Fruit fly (Drosophila melanogaster): ENCODE data around the gene Dad1.

dm6 chr2L:8402928-8403285 is 19.0 kb upstream of the Dad1 start, which contains the start of gene fy:
- no peak for TF ChIP-seq pan (optimal IDR thresholded peaks at IDR 0.05)
- TF ChIP-seq EcR (GFP tag; optimal IDR thresholded peaks at IDR 0.05): no peak
- no peak for TF ChIP-seq psq (optimal IDR thresholded peaks at IDR 0.05)
- no peak for TF ChIP-seq CG8478 (optimal IDR thresholded peaks at IDR 0.05)
- no peak for TF ChIP-seq usp (GFP tag; optimal IDR thresholded peaks at IDR 0.05)
- TF ChIP-seq Dll (optimal IDR thresholded peaks at IDR 0.05): no peak
